Worm (Caenorhabditis elegans) whole organism, L3 larva: ENCODE data around the gene ifta-1.

Experiments used
- R02D3.7 ChIP-seq: fragments of 150-350 bp; optimal IDR thresholded peaks from 2 replicates; lab custom pipeline; 2014; ENCODE audit warnings: missing biosample characterization, missing genetic modification characterization
- ZK546.5 ChIP-seq: sonication (generic microtip); optimal IDR thresholded peaks from 2 replicates; lab custom pipeline; 2017; ENCODE audit warnings: missing biosample characterization, missing genetic modification characterization
- aly-2 ChIP-seq: fragments of 150-350 bp; optimal IDR thresholded peaks from 2 replicates; lab custom pipeline; 2014; ENCODE audit warnings: missing biosample characterization, missing genetic modification characterization
- ceh-16 ChIP-seq: sonication (generic microtip); optimal IDR thresholded peaks from 2 replicates; lab custom pipeline; 2017; ENCODE audit warnings: missing biosample characterization, missing genetic modification characterization
- ceh-28 ChIP-seq: fragments of 150-350 bp; optimal IDR thresholded peaks from 2 replicates; lab custom pipeline; 2014; ENCODE audit warnings: missing biosample characterization, missing genetic modification reagents, missing genetic modification characterization
- ceh-9 ChIP-seq: sonication (generic microtip); optimal IDR thresholded peaks from 2 replicates; lab custom pipeline; 2018; ENCODE audit warnings: missing biosample characterization, missing genetic modification characterization
- egl-5 ChIP-seq: fragments of 150-350 bp; optimal IDR thresholded peaks from 2 replicates; lab custom pipeline; 2017; ENCODE audit warnings: missing biosample characterization, missing genetic modification reagents, missing genetic modification characterization, inconsistent platforms
- elt-1 ChIP-seq: fragments of 150-350 bp; optimal IDR thresholded peaks from 2 replicates; lab custom pipeline; 2014; ENCODE audit warnings: missing biosample characterization, missing genetic modification characterization
- elt-2 ChIP-seq: sonication (generic microtip); optimal IDR thresholded peaks from 2 replicates; lab custom pipeline; 2016; ENCODE audit warnings: missing genetic modification reagents, mild to moderate bottlenecking, missing genetic modification characterization, missing compliant biosample characterization
- fkh-10 ChIP-seq: sonication (generic microtip); optimal IDR thresholded peaks from 2 replicates; lab custom pipeline; 2017; ENCODE audit warnings: missing biosample characterization, missing genetic modification reagents, missing genetic modification characterization
- fkh-2 ChIP-seq: fragments of 150-350 bp; optimal IDR thresholded peaks from 2 replicates; lab custom pipeline; 2014; ENCODE audit warnings: missing biosample characterization, missing genetic modification reagents, missing genetic modification characterization
- hmg-11 ChIP-seq: sonication (generic microtip); optimal IDR thresholded peaks from 2 replicates; lab custom pipeline; 2016; ENCODE audit warnings: missing genetic modification characterization, missing compliant biosample characterization
- jun-1 ChIP-seq: fragments of 150-350 bp; optimal IDR thresholded peaks from 2 replicates; lab custom pipeline; 2014; ENCODE audit warnings: missing biosample characterization, missing genetic modification reagents, missing genetic modification characterization
- lin-15B ChIP-seq: fragments of 150-350 bp; optimal IDR thresholded peaks from 2 replicates; lab custom pipeline; 2014; ENCODE audit warnings: missing biosample characterization, missing genetic modification characterization
- lin-39 ChIP-seq: fragments of 150-350 bp; optimal IDR thresholded peaks from 2 replicates; lab custom pipeline; 2018; ENCODE audit warnings: missing biosample characterization, missing genetic modification reagents, missing genetic modification characterization
- mml-1 ChIP-seq: fragments of 150-350 bp; sonication (generic microtip); optimal IDR thresholded peaks from 3 replicates; lab custom pipeline; 2014; ENCODE audit warnings: missing biosample characterization, missing genetic modification characterization
- nfya-1 ChIP-seq: sonication (generic microtip); optimal IDR thresholded peaks from 2 replicates; lab custom pipeline; 2017; ENCODE audit warnings: missing genetic modification characterization, mild to moderate bottlenecking, missing compliant biosample characterization, antibody characterized with exemption, moderate library complexity; ENCODE audit not compliant: insufficient read depth
- nhr-12 ChIP-seq: fragments of 150-350 bp; optimal IDR thresholded peaks from 2 replicates; lab custom pipeline; 2014; ENCODE audit warnings: missing biosample characterization, missing genetic modification characterization
- nhr-23 ChIP-seq: fragments of 150-350 bp; optimal IDR thresholded peaks from 2 replicates; lab custom pipeline; 2014; ENCODE audit warnings: missing biosample characterization, missing genetic modification reagents, missing genetic modification characterization
- nhr-28 ChIP-seq: fragments of 150-350 bp; optimal IDR thresholded peaks from 2 replicates; lab custom pipeline; 2014; ENCODE audit warnings: missing biosample characterization, missing genetic modification characterization
- nhr-43 ChIP-seq: sonication (generic microtip); optimal IDR thresholded peaks from 2 replicates; lab custom pipeline; 2016; ENCODE audit warnings: mild to moderate bottlenecking, missing genetic modification characterization, missing compliant biosample characterization; ENCODE audit not compliant: poor library complexity, severe bottlenecking
- nhr-67 ChIP-seq: fragments of 150-350 bp; optimal IDR thresholded peaks from 2 replicates; lab custom pipeline; 2014; ENCODE audit warnings: missing biosample characterization, missing genetic modification characterization
- nhr-76 ChIP-seq: fragments of 150-350 bp; sonication (generic microtip); optimal IDR thresholded peaks from 5 replicates; lab custom pipeline; 2014; ENCODE audit warnings: missing biosample characterization, missing genetic modification characterization
- nhr-77 ChIP-seq: fragments of 150-350 bp; optimal IDR thresholded peaks from 2 replicates; lab custom pipeline; 2014; ENCODE audit warnings: missing biosample characterization, missing genetic modification characterization
- pha-4 ChIP-seq: fragments of 150-350 bp; optimal IDR thresholded peaks from 2 replicates; lab custom pipeline; 2014; ENCODE audit warnings: missing biosample characterization, missing genetic modification reagents, missing genetic modification characterization
- pqm-1 ChIP-seq: fragments of 150-350 bp; optimal IDR thresholded peaks from 2 replicates; lab custom pipeline; 2017; ENCODE audit warnings: missing biosample characterization, missing genetic modification characterization, inconsistent platforms
- sea-2 ChIP-seq: fragments of 150-350 bp; sonication (generic microtip); optimal IDR thresholded peaks from 4 replicates; lab custom pipeline; 2014; ENCODE audit warnings: missing biosample characterization, missing genetic modification reagents, missing genetic modification characterization
- skn-1 ChIP-seq: fragments of 150-350 bp; optimal IDR thresholded peaks from 2 replicates; lab custom pipeline; 2014; ENCODE audit warnings: missing biosample characterization, missing genetic modification characterization
- snpc-4 ChIP-seq: fragments of 150-350 bp; optimal IDR thresholded peaks from 2 replicates; lab custom pipeline; 2014; ENCODE audit warnings: missing biosample characterization, missing genetic modification characterization
- tbx-2 ChIP-seq: sonication (generic microtip); optimal IDR thresholded peaks from 2 replicates; lab custom pipeline; 2016; ENCODE audit warnings: mild to moderate bottlenecking, missing genetic modification characterization, missing compliant biosample characterization
- unc-62 ChIP-seq: fragments of 150-350 bp; sonication (generic microtip); optimal IDR thresholded peaks from 4 replicates; lab custom pipeline; 2014; ENCODE audit warnings: missing biosample characterization, missing genetic modification reagents, missing genetic modification characterization
- zag-1 ChIP-seq: fragments of 150-350 bp; optimal IDR thresholded peaks from 2 replicates; lab custom pipeline; 2014; ENCODE audit warnings: missing biosample characterization, missing genetic modification characterization
- ztf-11 ChIP-seq: fragments of 150-350 bp; optimal IDR thresholded peaks from 2 replicates; lab custom pipeline; 2014; ENCODE audit warnings: missing biosample characterization, missing genetic modification characterization
- ztf-4 ChIP-seq: fragments of 150-350 bp; optimal IDR thresholded peaks from 2 replicates; lab custom pipeline; 2014; ENCODE audit warnings: missing biosample characterization, missing genetic modification characterization

The ifta-1 gene

DNA sequence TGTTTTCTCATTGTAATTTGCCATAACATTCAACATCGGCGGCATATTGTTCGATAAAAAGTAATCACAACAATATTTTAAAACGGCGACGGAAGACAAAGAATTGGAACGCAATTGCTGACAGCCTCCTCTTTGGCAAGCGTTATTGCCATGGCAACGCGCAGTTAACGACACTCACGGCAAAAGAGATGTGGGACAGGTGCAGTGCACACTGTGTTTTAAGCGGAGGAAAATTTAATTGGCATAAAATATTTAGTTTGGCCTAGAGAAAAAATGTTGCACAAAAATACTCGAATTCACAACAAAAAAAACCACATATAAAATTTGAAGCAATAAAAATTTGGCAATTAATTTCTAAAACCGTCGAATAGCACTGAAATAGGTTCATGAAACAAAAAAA lies at the start of gene ifta-1:
Gene ifta-1 (minus strand): TSS at position 101 of the 400 bp plus-strand sequence.
- no peak for TF ChIP-seq skn-1 (tag; lab: Kevin White, UChicago)
- TF ChIP-seq snpc-4 (tag; lab: Kevin White, UChicago): no peak
- no peak for TF ChIP-seq ztf-11 (tag; lab: Kevin White, UChicago)
- TF ChIP-seq jun-1: no peak
- TF ChIP-seq nhr-23: no peak
- TF ChIP-seq mml-1 (tag; lab: Kevin White, UChicago): no peak
- no peak for TF ChIP-seq ceh-28 (tag; lab: Kevin White, UChicago)
- no peak for TF ChIP-seq nhr-12
- no peak for TF ChIP-seq nfya-1
- no peak for TF ChIP-seq lin-39 (tag; lab: Kevin White, UChicago)
- no peak for TF ChIP-seq egl-5 (tag; lab: Kevin White, UChicago)
- no peak for TF ChIP-seq nhr-28 (tag; lab: Kevin White, UChicago)
- TF ChIP-seq ZK546.5 (tag; lab: Kevin White, UChicago): no peak

DNA sequence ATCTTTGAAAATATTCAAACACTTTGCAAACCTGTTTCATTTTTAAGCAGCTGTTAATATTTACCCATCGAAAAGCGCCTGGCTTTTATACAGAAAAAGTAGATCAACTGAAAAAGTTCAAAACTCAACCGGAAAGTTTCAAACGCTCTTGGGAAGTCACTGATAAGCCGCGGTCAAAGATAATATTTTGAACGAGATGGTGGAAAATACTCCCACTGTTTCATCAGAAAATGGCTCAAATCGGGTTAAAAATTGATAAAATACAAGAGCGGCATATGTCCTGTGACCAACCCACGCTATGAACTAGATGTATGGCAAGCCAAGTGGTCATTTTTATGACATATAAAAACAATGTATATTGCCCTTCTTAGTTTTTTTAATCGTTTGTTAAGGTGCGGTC lies 46.7 kb upstream of the ifta-1 start, which contains the start of gene sulp-2:
Gene sulp-2 (minus strand): TSS at position 107 of the 400 bp plus-strand sequence.
- TF ChIP-seq jun-1 (no peak), pqm-1 (peak; percentile 52), ceh-28 (tag; lab: Kevin White, UChicago) (no peak), egl-5 (tag; lab: Kevin White, UChicago) (no peak), elt-2 (peak; percentile 35), skn-1 (tag; lab: Kevin White, UChicago) (no peak)

DNA sequence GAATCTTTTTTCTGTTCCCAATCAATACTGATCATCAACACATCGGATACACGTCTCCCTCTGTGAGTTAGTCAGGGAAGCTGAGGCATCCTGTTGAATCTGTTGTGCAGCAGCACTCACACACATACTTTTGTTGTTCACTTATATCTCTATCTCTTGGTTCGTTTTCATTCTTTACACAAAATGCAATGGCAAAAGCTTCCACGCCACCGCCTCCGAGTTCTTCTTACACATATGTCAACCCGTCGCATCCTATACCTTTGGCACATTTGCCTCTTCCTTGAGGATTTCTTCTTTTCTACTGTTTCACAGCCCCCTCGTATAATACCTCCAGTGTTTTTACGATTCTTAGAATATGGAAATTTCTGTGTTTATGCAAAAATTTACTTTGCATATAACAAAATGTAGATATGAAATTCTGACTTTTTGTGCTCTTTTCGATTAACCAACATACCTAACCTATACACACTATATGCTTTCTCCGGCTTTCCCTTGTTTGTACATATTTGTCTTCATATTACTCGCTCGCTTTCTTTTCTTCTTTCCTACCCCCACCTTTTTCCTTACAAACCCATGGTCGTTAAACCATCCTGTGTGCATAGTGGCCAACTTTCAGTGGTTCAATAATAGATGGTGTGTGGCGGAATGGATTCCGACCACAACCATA lies 40.1 kb upstream of the ifta-1 start, which contains the start of gene unc-97:
Gene unc-97 (plus strand): TSS at position 617 of the 667 bp plus-strand sequence.
- no peak for TF ChIP-seq skn-1 (tag; lab: Kevin White, UChicago)
- peak; percentile 2 for TF ChIP-seq pha-4 (tag; lab: Kevin White, UChicago)
- TF ChIP-seq, all 47 proteins: peak for 1

DNA sequence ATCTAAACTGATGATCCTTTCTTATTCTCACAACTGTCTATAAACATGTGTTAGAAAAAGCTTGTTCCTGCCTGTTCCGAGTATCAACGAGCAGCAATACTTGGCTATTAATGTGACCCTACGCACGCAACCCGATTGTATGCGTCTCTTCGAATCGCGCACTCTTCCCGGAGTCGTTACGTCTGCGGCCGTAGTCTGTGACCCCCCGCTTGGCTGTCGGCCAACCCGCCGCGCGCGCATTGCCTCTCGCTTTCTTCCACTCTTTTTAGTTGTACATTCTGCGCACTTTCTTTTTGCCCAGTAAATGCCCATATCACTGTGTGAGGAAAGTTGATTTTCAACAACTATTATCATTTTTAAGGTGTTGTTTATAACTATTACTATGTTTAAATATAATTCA lies 39.3 kb upstream of the ifta-1 start:
- TF ChIP-seq unc-62 (GFP tag; lab: Kevin White, UChicago): no peak
- no peak for TF ChIP-seq ztf-4 (tag; lab: Kevin White, UChicago)
- TF ChIP-seq ZK546.5 (tag; lab: Kevin White, UChicago): no peak
- peak; percentile 86 for TF ChIP-seq hmg-11 (tag; lab: Kevin White, UChicago)
- no peak for TF ChIP-seq elt-2
- TF ChIP-seq nhr-23: peak; percentile 57
- TF ChIP-seq egl-5 (tag; lab: Kevin White, UChicago): peak; percentile 82
- TF ChIP-seq ceh-16 (tag; lab: Kevin White, UChicago): no peak
- TF ChIP-seq nfya-1: peak; percentile 48
- TF ChIP-seq lin-39 (tag; lab: Kevin White, UChicago): peak; percentile 81
- peak; percentile 31 for TF ChIP-seq pha-4 (tag; lab: Kevin White, UChicago)
- TF ChIP-seq lin-15B (tag; lab: Kevin White, UChicago): peak; percentile 5

DNA sequence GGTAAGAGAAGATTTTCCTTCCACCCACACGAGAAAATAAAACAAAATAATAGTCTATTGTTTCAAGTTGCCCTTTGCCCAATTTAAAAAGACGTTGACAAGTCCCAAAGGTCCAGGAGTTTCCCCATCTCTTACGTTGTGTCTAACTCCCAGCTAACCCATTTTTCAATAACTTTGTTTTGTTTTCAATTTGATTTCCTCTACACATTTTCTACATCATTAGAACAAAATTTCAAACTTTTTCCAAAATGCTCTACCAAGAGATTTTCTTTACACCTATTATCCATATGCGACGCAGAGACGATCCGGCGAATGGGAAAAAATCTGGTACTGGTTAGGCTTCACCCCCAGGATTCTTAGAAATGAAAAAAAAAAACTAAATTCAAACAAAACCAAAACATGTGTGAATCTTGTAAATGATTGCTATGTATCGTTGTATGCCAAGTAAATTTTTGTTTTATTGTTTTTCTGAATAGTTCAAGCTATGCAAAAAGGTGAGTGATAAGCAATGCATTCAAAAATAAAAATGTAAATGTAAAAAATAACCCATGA lies 27.2 kb upstream of the ifta-1 start:
- TF ChIP-seq R02D3.7 (tag; lab: Kevin White, UChicago): no peak
- no peak for TF ChIP-seq tbx-2
- TF ChIP-seq nhr-77: no peak
- no peak for TF ChIP-seq ZK546.5 (tag; lab: Kevin White, UChicago)
- no peak for TF ChIP-seq elt-1 (tag; lab: Kevin White, UChicago)
- TF ChIP-seq zag-1 (tag; lab: Kevin White, UChicago): no peak
- no peak for TF ChIP-seq ceh-9 (tag; lab: Kevin White, UChicago)
- TF ChIP-seq unc-62 (GFP tag; lab: Kevin White, UChicago): no peak
- TF ChIP-seq aly-2 (tag; lab: Kevin White, UChicago): no peak
- no peak for TF ChIP-seq pqm-1
- no peak for TF ChIP-seq nhr-76 (tag; lab: Kevin White, UChicago)
- TF ChIP-seq sea-2 (GFP tag; lab: Kevin White, UChicago): no peak
- no peak for TF ChIP-seq fkh-2 (tag; lab: Kevin White, UChicago)
- TF ChIP-seq nhr-67 (tag; lab: Kevin White, UChicago): no peak
- TF ChIP-seq fkh-10 (GFP tag; lab: Kevin White, UChicago): no peak
- TF ChIP-seq nhr-43 (tag; lab: Kevin White, UChicago): no peak
- no peak for TF ChIP-seq ztf-11 (tag; lab: Kevin White, UChicago)
- TF ChIP-seq, all 47 proteins: peak for 0
